Worm (Caenorhabditis elegans) whole organism, L3 larva: Measurements from ENCODE around the gene nspb-2.
"Not testable (repeated sequence)": the region's sequence is repeated elsewhere in the genome, so short reads cannot be mapped to it uniquely, and the experiment has no call there.

Experiments used
- R02D3.7 ChIP-seq: fragments of 150-350 bp; optimal IDR thresholded peaks from 2 replicates; lab custom pipeline; 2014; ENCODE audit warnings: missing biosample characterization, missing genetic modification characterization
- ZK546.5 ChIP-seq: sonication (generic microtip); optimal IDR thresholded peaks from 2 replicates; lab custom pipeline; 2017; ENCODE audit warnings: missing biosample characterization, missing genetic modification characterization
- ceh-16 ChIP-seq: sonication (generic microtip); optimal IDR thresholded peaks from 2 replicates; lab custom pipeline; 2017; ENCODE audit warnings: missing biosample characterization, missing genetic modification characterization
- ceh-28 ChIP-seq: fragments of 150-350 bp; optimal IDR thresholded peaks from 2 replicates; lab custom pipeline; 2014; ENCODE audit warnings: missing biosample characterization, missing genetic modification reagents, missing genetic modification characterization
- daf-12 ChIP-seq: fragments of 150-350 bp; optimal IDR thresholded peaks from 2 replicates; lab custom pipeline; 2014; ENCODE audit warnings: missing biosample characterization, missing genetic modification reagents, missing genetic modification characterization
- egl-27 ChIP-seq: sonication (generic microtip); optimal IDR thresholded peaks from 4 replicates; lab custom pipeline; 2017; ENCODE audit warnings: missing biosample characterization, missing genetic modification reagents, missing genetic modification characterization
- egl-5 ChIP-seq: fragments of 150-350 bp; optimal IDR thresholded peaks from 2 replicates; lab custom pipeline; 2017; ENCODE audit warnings: missing biosample characterization, missing genetic modification reagents, missing genetic modification characterization, inconsistent platforms
- elt-1 ChIP-seq: fragments of 150-350 bp; optimal IDR thresholded peaks from 2 replicates; lab custom pipeline; 2014; ENCODE audit warnings: missing biosample characterization, missing genetic modification characterization
- elt-2 ChIP-seq: sonication (generic microtip); optimal IDR thresholded peaks from 2 replicates; lab custom pipeline; 2016; ENCODE audit warnings: missing genetic modification reagents, mild to moderate bottlenecking, missing genetic modification characterization, missing compliant biosample characterization
- elt-3 ChIP-seq, 3 experiments: fragments of 150-350 bp in 1 of 3; sonication (generic microtip) in 2 of 3; optimal IDR thresholded peaks; 2 replicates in 2 of 3; 4 replicates in 1 of 3; lab custom pipeline; 2014 to 2017; ENCODE audit warnings: missing biosample characterization in 3 of 3, missing genetic modification characterization in 3 of 3
- eor-1 ChIP-seq, 2 experiments: fragments of 150-350 bp; optimal IDR thresholded peaks; 2 replicates each; lab custom pipeline; 2014 to 2018; ENCODE audit warnings: missing biosample characterization in 2 of 2, missing genetic modification characterization in 2 of 2
- fkh-2 ChIP-seq: fragments of 150-350 bp; optimal IDR thresholded peaks from 2 replicates; lab custom pipeline; 2014; ENCODE audit warnings: missing biosample characterization, missing genetic modification reagents, missing genetic modification characterization
- fos-1 ChIP-seq: fragments of 150-350 bp; optimal IDR thresholded peaks from 2 replicates; lab custom pipeline; 2014; ENCODE audit warnings: missing biosample characterization, missing genetic modification characterization
- hmg-11 ChIP-seq: sonication (generic microtip); optimal IDR thresholded peaks from 2 replicates; lab custom pipeline; 2016; ENCODE audit warnings: missing genetic modification characterization, missing compliant biosample characterization
- jun-1 ChIP-seq: fragments of 150-350 bp; optimal IDR thresholded peaks from 2 replicates; lab custom pipeline; 2014; ENCODE audit warnings: missing biosample characterization, missing genetic modification reagents, missing genetic modification characterization
- lin-15B ChIP-seq: fragments of 150-350 bp; optimal IDR thresholded peaks from 2 replicates; lab custom pipeline; 2014; ENCODE audit warnings: missing biosample characterization, missing genetic modification characterization
- lin-39 ChIP-seq: fragments of 150-350 bp; optimal IDR thresholded peaks from 2 replicates; lab custom pipeline; 2018; ENCODE audit warnings: missing biosample characterization, missing genetic modification reagents, missing genetic modification characterization
- lsy-12 ChIP-seq: sonication (generic microtip); optimal IDR thresholded peaks from 2 replicates; lab custom pipeline; 2016; ENCODE audit warnings: mild to moderate bottlenecking, missing genetic modification characterization, missing compliant biosample characterization
- mml-1 ChIP-seq: fragments of 150-350 bp; sonication (generic microtip); optimal IDR thresholded peaks from 3 replicates; lab custom pipeline; 2014; ENCODE audit warnings: missing biosample characterization, missing genetic modification characterization
- nfya-1 ChIP-seq: sonication (generic microtip); optimal IDR thresholded peaks from 2 replicates; lab custom pipeline; 2017; ENCODE audit warnings: missing genetic modification characterization, mild to moderate bottlenecking, missing compliant biosample characterization, antibody characterized with exemption, moderate library complexity; ENCODE audit not compliant: insufficient read depth
- nhr-11 ChIP-seq: fragments of 150-350 bp; optimal IDR thresholded peaks from 2 replicates; lab custom pipeline; 2014; ENCODE audit warnings: missing biosample characterization, missing genetic modification characterization
- nhr-12 ChIP-seq: fragments of 150-350 bp; optimal IDR thresholded peaks from 2 replicates; lab custom pipeline; 2014; ENCODE audit warnings: missing biosample characterization, missing genetic modification characterization
- nhr-23 ChIP-seq: fragments of 150-350 bp; optimal IDR thresholded peaks from 2 replicates; lab custom pipeline; 2014; ENCODE audit warnings: missing biosample characterization, missing genetic modification reagents, missing genetic modification characterization
- nhr-237 ChIP-seq: fragments of 150-350 bp; optimal IDR thresholded peaks from 2 replicates; lab custom pipeline; 2014; ENCODE audit warnings: missing biosample characterization, missing genetic modification characterization
- nhr-25 ChIP-seq: sonication (generic microtip); optimal IDR thresholded peaks from 2 replicates; lab custom pipeline; 2017; ENCODE audit warnings: missing biosample characterization, missing genetic modification characterization
- nhr-43 ChIP-seq: sonication (generic microtip); optimal IDR thresholded peaks from 2 replicates; lab custom pipeline; 2016; ENCODE audit warnings: mild to moderate bottlenecking, missing genetic modification characterization, missing compliant biosample characterization; ENCODE audit not compliant: poor library complexity, severe bottlenecking
- nhr-67 ChIP-seq: fragments of 150-350 bp; optimal IDR thresholded peaks from 2 replicates; lab custom pipeline; 2014; ENCODE audit warnings: missing biosample characterization, missing genetic modification characterization
- nhr-77 ChIP-seq: fragments of 150-350 bp; optimal IDR thresholded peaks from 2 replicates; lab custom pipeline; 2014; ENCODE audit warnings: missing biosample characterization, missing genetic modification characterization
- pha-4 ChIP-seq: fragments of 150-350 bp; optimal IDR thresholded peaks from 2 replicates; lab custom pipeline; 2014; ENCODE audit warnings: missing biosample characterization, missing genetic modification reagents, missing genetic modification characterization
- sea-2 ChIP-seq: fragments of 150-350 bp; sonication (generic microtip); optimal IDR thresholded peaks from 4 replicates; lab custom pipeline; 2014; ENCODE audit warnings: missing biosample characterization, missing genetic modification reagents, missing genetic modification characterization
- skn-1 ChIP-seq: fragments of 150-350 bp; optimal IDR thresholded peaks from 2 replicates; lab custom pipeline; 2014; ENCODE audit warnings: missing biosample characterization, missing genetic modification characterization
- snpc-4 ChIP-seq: fragments of 150-350 bp; optimal IDR thresholded peaks from 2 replicates; lab custom pipeline; 2014; ENCODE audit warnings: missing biosample characterization, missing genetic modification characterization
- tbx-2 ChIP-seq: sonication (generic microtip); optimal IDR thresholded peaks from 2 replicates; lab custom pipeline; 2016; ENCODE audit warnings: mild to moderate bottlenecking, missing genetic modification characterization, missing compliant biosample characterization
- unc-39 ChIP-seq: sonication (generic microtip); optimal IDR thresholded peaks from 4 replicates; lab custom pipeline; 2017; ENCODE audit warnings: missing biosample characterization, missing genetic modification characterization
- unc-62 ChIP-seq: fragments of 150-350 bp; sonication (generic microtip); optimal IDR thresholded peaks from 4 replicates; lab custom pipeline; 2014; ENCODE audit warnings: missing biosample characterization, missing genetic modification reagents, missing genetic modification characterization
- zag-1 ChIP-seq: fragments of 150-350 bp; optimal IDR thresholded peaks from 2 replicates; lab custom pipeline; 2014; ENCODE audit warnings: missing biosample characterization, missing genetic modification characterization
- ztf-11 ChIP-seq: fragments of 150-350 bp; optimal IDR thresholded peaks from 2 replicates; lab custom pipeline; 2014; ENCODE audit warnings: missing biosample characterization, missing genetic modification characterization
- ztf-4 ChIP-seq: fragments of 150-350 bp; optimal IDR thresholded peaks from 2 replicates; lab custom pipeline; 2014; ENCODE audit warnings: missing biosample characterization, missing genetic modification characterization

nspb-2 gene

DNA sequence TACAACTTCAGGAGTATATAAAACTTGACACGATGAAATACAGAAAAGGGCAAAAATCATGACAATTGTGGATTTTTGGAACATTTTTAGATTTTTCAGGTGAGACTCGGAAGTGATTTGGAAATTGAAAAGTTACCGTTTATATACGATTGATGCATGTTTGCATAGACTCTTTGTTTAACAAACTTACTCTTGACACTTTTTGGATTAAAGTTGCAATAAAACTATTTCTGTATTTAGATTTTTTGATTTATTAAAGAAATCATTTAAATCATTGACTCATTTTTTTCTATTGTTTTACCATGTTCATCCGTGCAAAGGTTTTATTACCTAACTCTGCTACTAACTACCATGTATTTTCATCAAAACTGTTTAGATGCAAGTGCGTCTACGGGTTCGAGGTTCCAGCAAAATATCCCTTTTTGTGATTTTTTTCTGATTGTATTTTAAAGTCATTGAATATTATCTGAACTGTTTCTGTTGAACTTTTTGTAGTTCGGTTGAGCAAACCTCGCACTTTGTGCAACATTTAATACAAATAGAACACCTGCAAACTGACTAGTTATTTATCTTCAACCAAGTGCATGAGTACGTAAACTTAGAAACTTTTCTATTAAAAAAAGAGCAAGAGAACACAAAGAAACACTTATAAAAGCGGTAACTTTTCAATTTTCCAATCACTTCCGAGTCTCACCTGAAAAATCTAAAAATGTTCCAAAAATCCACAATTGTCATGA is at the start of gene nspb-2, which contains the start of gene nspb-1:
TSS of gene nspb-2 (plus strand) at position 687 of the 737 bp plus-strand sequence.
TSS of gene nspb-1 (minus strand) at position 101 of the 737 bp plus-strand sequence.
- TF ChIP-seq elt-2 (tag; lab: Kevin White, UChicago); eor-1 (tag; optimal IDR thresholded peaks at IDR 0.05; lab: Kevin White, UChicago); daf-12 (tag; lab: Kevin White, UChicago): not testable (repeated sequence)

DNA sequence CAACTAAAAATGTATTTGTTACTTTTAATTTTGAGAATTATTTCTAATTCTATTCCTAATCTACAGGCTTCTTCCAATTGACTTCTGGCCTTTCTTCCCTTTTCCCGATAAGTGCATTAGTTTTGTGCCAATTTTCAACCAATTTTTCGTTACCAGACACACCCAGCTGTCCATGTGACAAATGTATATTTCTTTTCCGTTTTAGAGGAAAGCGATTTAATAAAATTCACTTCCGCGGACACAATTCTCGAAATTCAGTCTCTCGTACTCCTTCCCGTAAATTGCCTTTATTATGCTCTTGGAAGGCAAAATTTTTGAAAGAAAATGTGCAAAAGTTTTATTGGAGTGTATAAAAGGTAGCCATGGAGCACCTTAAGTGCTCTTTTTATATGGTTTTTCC is 48.5 kb upstream of the nspb-2 start:
- TF ChIP-seq ceh-28 (tag; lab: Kevin White, UChicago) (no peak), elt-3 (tag; optimal IDR thresholded peaks at IDR 0.05; lab: Kevin White, UChicago) (no peak), sea-2 (GFP tag; lab: Kevin White, UChicago) (no peak)

DNA sequence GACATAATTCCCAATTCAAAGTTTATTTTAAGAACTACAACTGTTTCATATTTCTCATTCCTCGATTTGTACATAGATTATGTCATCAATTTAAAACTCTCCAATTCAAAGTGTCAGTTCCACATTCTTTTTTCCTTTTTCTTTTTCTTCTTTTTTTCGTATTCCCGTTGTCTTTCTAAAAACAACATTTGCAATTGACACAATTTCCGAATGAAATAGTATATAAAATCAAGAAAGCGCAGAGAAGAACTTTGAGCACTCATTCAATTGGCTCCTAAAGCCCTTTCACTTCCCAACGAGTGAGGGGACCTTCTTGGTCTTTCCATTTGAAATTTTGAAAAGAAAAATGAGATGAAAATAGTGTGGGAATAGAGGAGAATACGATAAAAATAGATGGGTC is 44.1 kb upstream of the nspb-2 start:
- no peak for TF ChIP-seq fos-1 (tag; lab: Kevin White, UChicago)
- no peak for TF ChIP-seq nhr-23 (tag; lab: Kevin White, UChicago)
- no peak for TF ChIP-seq ztf-4 (tag; lab: Kevin White, UChicago)
- no peak for TF ChIP-seq fkh-2 (tag; lab: Kevin White, UChicago)
- TF ChIP-seq nhr-77 (tag; lab: Kevin White, UChicago): no peak
- no peak for TF ChIP-seq mml-1 (tag; lab: Kevin White, UChicago)
- no peak for TF ChIP-seq ZK546.5 (tag; lab: Kevin White, UChicago)

DNA sequence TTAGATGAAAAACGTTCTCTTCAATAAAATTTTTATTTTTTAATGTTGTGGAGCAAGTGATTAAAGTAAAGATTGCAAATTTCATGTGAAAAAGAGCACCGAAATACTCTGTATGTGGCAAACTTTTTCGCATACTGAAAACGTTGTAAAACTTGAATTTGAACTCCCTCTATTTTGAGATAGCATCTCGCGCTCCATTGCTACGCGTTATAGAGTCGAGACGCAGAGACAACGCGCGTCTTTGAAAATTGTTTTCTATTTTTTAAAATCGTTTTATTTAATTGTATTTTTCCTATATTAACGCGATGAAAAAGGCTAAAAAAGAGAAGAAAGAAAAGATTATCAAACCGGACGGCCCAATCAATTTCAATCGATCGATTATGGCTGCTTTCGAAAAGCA is 42.9 kb upstream of the nspb-2 start, which contains the start of gene fan-1:
TSS of gene fan-1 (plus strand) at position 78 of the 400 bp plus-strand sequence.
- TF ChIP-seq lin-15B (tag; lab: Kevin White, UChicago) (peak; percentile 63), R02D3.7 (peak; percentile 49), nhr-237 (tag; lab: Kevin White, UChicago) (no peak), egl-27 (no peak), nfya-1 (tag; lab: Kevin White, UChicago) (peak; percentile 84), unc-39 (tag; lab: Kevin White, UChicago) (no peak), lin-39 (tag; lab: Kevin White, UChicago) (peak; percentile 32), nhr-43 (tag; lab: Kevin White, UChicago) (peak; percentile 17), ceh-28 (tag; lab: Kevin White, UChicago) (peak; percentile 18), pha-4 (tag; lab: Kevin White, UChicago) (peak; percentile 85), hmg-11 (peak; percentile 15), skn-1 (tag; lab: Kevin White, UChicago) (peak; percentile 58), nhr-23 (tag; lab: Kevin White, UChicago) (peak; percentile 71), snpc-4 (tag; lab: Kevin White, UChicago) (peak; percentile 55), nhr-25 (tag; lab: Kevin White, UChicago) (peak; percentile 12), elt-3 (tag; optimal IDR thresholded peaks at IDR 0.05; lab: Kevin White, UChicago) (no peak)

DNA sequence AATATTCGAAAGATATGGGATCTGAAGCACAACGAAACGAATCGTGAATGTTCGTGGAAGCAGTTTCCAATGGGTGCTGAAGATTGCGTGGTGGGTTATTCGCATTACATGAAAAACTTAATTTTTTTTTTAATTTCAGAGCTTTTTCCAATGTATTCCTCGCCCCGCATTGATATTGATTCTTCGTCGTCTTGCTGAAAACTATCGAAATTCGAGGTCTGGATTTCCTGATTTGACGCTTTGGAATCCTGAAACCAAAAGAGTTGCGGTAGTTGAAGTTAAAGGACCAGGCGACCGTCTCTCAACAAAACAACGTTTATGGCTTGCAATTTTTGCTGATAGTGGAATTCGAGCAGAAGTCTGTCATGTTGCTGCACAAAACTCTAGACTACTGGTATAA is 39.5 kb upstream of the nspb-2 start:
- TF ChIP-seq sea-2 (GFP tag; lab: Kevin White, UChicago) (no peak), nhr-43 (tag; lab: Kevin White, UChicago) (peak; percentile 27), elt-2 (tag; lab: Kevin White, UChicago) (peak; percentile 23), ceh-16 (tag; lab: Kevin White, UChicago) (no peak)
- TF ChIP-seq, all 47 proteins: peak for 2

DNA sequence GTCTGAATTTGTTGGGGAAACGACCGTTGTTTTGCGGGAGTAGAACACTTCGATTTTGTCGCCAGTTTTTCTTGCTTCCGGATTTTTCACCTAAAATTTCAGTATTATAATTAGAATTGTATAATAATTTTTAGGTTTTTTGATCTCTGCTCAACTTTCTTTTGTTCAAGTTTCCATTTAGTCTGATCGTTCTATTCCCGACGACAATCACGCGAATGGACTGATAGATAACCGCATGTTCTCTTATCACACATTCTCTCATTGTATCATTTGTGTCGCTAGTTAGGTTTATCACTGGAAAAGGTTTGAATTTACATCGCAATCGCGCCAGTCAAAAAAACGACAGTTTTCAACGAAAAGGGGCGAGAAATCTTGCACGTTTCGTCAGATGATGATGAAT is 36.6 kb upstream of the nspb-2 start:
- TF ChIP-seq nhr-77 (tag; lab: Kevin White, UChicago) (no peak), elt-3 (tag; optimal IDR thresholded peaks at IDR 0.05; lab: Kevin White, UChicago) (peak in 2 of 3 experiments; percentile 68 to 91), elt-2 (tag; lab: Kevin White, UChicago) (peak; percentile 95), nfya-1 (tag; lab: Kevin White, UChicago) (no peak), zag-1 (no peak), ztf-4 (tag; lab: Kevin White, UChicago) (no peak), nhr-12 (tag; lab: Kevin White, UChicago) (no peak), egl-5 (tag; lab: Kevin White, UChicago) (no peak), elt-1 (tag; lab: Kevin White, UChicago) (no peak), unc-62 (GFP tag; lab: Kevin White, UChicago) (no peak), ztf-11 (tag; lab: Kevin White, UChicago) (no peak), sea-2 (GFP tag; lab: Kevin White, UChicago) (no peak), lin-15B (tag; lab: Kevin White, UChicago) (no peak), eor-1 (tag; optimal IDR thresholded peaks at IDR 0.05; lab: Kevin White, UChicago) (no peak), skn-1 (tag; lab: Kevin White, UChicago) (no peak), jun-1 (peak; percentile 29), snpc-4 (tag; lab: Kevin White, UChicago) (no peak), ceh-28 (tag; lab: Kevin White, UChicago) (no peak), nhr-67 (tag; lab: Kevin White, UChicago) (no peak), tbx-2 (tag; lab: Kevin White, UChicago) (no peak), fos-1 (tag; lab: Kevin White, UChicago) (no peak), pha-4 (tag; lab: Kevin White, UChicago) (peak; percentile 33), lsy-12 (no peak), nhr-11 (tag; lab: Kevin White, UChicago) (no peak), mml-1 (tag; lab: Kevin White, UChicago) (no peak), egl-27 (no peak)
